Worm (Caenorhabditis elegans) whole organism, L4 larva: ENCODE data around the gene srh-63.

ENCODE experiments used
- F49E8.2 ChIP-seq: sonication (generic microtip); optimal IDR thresholded peaks from 2 replicates; lab custom pipeline; 2016; ENCODE audit warnings: missing compliant biosample characterization, mild to moderate bottlenecking, missing genetic modification characterization, borderline replicate concordance
- T26A8.4 ChIP-seq: fragments of 200-800 bp; sonication (Bioruptor generic); IDR thresholded peaks from 2 replicates; pipeline ENCODE4 v1.3.6; 2022; ENCODE audit warnings: missing genetic modification characterization, missing compliant biosample characterization
- Y75B8A.6 ChIP-seq: fragments of 200-800 bp; sonication (Bioruptor generic); IDR thresholded peaks from 2 replicates; pipeline ENCODE4 v1.3.6; 2022; ENCODE audit warnings: missing genetic modification reagents, missing genetic modification characterization, missing compliant biosample characterization
- arid-1 ChIP-seq: fragments of 200-800 bp; sonication (Bioruptor generic); conservative IDR thresholded peaks from 2 replicates; pipeline ENCODE4 v1.3.6; 2022; ENCODE audit warnings: missing genetic modification reagents, missing genetic modification characterization, missing compliant biosample characterization
- ceh-28 ChIP-seq: fragments of 150-350 bp; optimal IDR thresholded peaks from 2 replicates; lab custom pipeline; 2014; ENCODE audit warnings: missing biosample characterization, missing genetic modification reagents, missing genetic modification characterization
- ceh-44 ChIP-seq: fragments of 200-800 bp; sonication (Bioruptor generic); IDR thresholded peaks from 2 replicates; pipeline ENCODE4 v1.3.6; 2022; ENCODE audit warnings: missing genetic modification reagents, missing genetic modification characterization, missing compliant biosample characterization
- ceh-62 ChIP-seq: sonication (generic microtip); optimal IDR thresholded peaks from 2 replicates; lab custom pipeline; 2017; ENCODE audit warnings: missing biosample characterization, missing genetic modification characterization
- daf-19 ChIP-seq: fragments of 200-800 bp; sonication (Bioruptor generic); conservative IDR thresholded peaks from 2 replicates; pipeline ENCODE4 v1.3.6; 2022; ENCODE audit warnings: missing genetic modification characterization, missing compliant biosample characterization
- dmd-9 ChIP-seq: fragments of 200-800 bp; sonication (Bioruptor generic); IDR thresholded peaks from 2 replicates; pipeline ENCODE4 v1.3.6; 2022; ENCODE audit warnings: missing genetic modification reagents, missing genetic modification characterization, missing compliant biosample characterization
- egl-27 ChIP-seq: sonication (generic microtip); optimal IDR thresholded peaks from 3 replicates; lab custom pipeline; 2017; ENCODE audit warnings: missing biosample characterization, missing genetic modification reagents, missing genetic modification characterization
- lir-3 ChIP-seq: sonication (generic microtip); optimal IDR thresholded peaks from 2 replicates; lab custom pipeline; 2016; ENCODE audit warnings: mild to moderate bottlenecking, missing genetic modification characterization, missing compliant biosample characterization
- madf-9 ChIP-seq: fragments of 200-800 bp; sonication (Bioruptor generic); conservative IDR thresholded peaks from 2 replicates; pipeline ENCODE4 v1.3.6; 2022; ENCODE audit warnings: missing genetic modification reagents, missing genetic modification characterization, missing compliant biosample characterization
- mep-1 ChIP-seq: fragments of 150-350 bp; sonication (generic microtip); optimal IDR thresholded peaks from 3 replicates; lab custom pipeline; 2014; ENCODE audit warnings: missing biosample characterization, missing genetic modification characterization
- mes-2 ChIP-seq: sonication (generic microtip); optimal IDR thresholded peaks from 2 replicates; lab custom pipeline; 2016; ENCODE audit warnings: missing genotype, mild to moderate bottlenecking, missing genetic modification characterization, missing compliant biosample characterization; ENCODE audit not compliant: poor library complexity, severe bottlenecking
- nhr-41 ChIP-seq: fragments of 200-800 bp; sonication (Bioruptor generic); IDR thresholded peaks from 2 replicates; pipeline ENCODE4 v1.3.6; 2022; ENCODE audit warnings: missing genetic modification reagents, missing genetic modification characterization, missing compliant biosample characterization
- pqm-1 ChIP-seq: sonication (generic microtip); optimal IDR thresholded peaks from 2 replicates; lab custom pipeline; 2017; ENCODE audit warnings: missing biosample characterization, missing genetic modification characterization
- tag-97 ChIP-seq: fragments of 200-800 bp; sonication (Bioruptor generic); IDR thresholded peaks from 2 replicates; pipeline ENCODE4 v1.3.6; 2022; ENCODE audit warnings: missing genetic modification characterization, missing compliant biosample characterization
- unc-62 ChIP-seq, 3 experiments: fragments of 150-350 bp in 1 of 3; sonication (generic microtip); optimal IDR thresholded peaks in 2 of 3; peaks in 1 of 3; 1 replicate in 1 of 3; 2 replicates in 2 of 3; lab custom pipeline; 2014 to 2017; ENCODE audit warnings: missing biosample characterization in 3 of 3, missing genetic modification characterization in 3 of 3, missing genetic modification reagents in 3 of 3, missing genotype in 1 of 3
- zfp-2 ChIP-seq: sonication (generic microtip); optimal IDR thresholded peaks from 2 replicates; lab custom pipeline; 2016; ENCODE audit warnings: mild to moderate bottlenecking, missing genetic modification characterization, missing compliant biosample characterization
- zip-11 ChIP-seq: fragments of 200-800 bp; sonication (Bioruptor generic); IDR thresholded peaks from 2 replicates; pipeline ENCODE4 v1.3.6; 2022; ENCODE audit warnings: missing genetic modification characterization, missing compliant biosample characterization

Gene srh-63

DNA sequence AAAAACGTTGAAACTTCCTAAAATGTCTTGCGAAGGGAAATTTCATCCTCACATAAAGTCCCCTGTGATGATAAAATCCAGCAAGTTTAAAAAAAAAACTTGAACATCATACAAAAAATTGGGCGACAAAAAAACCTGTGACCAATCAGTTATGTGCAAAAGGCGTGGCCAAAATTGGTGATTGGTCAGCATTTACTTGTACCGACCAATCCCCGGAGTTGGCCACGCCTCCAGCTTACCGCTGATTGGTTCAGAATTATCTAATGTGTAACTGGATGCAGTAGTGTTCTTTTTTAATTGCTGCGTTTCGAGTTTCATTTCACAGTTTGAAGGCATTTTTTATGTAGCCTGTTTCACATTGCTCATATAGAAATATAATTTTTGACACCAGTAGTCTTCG, 49.4 kb downstream of the srh-63 start:
- TF ChIP-seq mep-1 (no peak), nhr-41 (GFP tag; lab: Robert Waterston, UW) (no peak), ceh-44 (GFP tag; lab: Robert Waterston, UW) (no peak), unc-62 (GFP tag; optimal IDR thresholded peaks at IDR 0.05 in 1 of 2; lab: Kevin White, UChicago) (no peak), unc-62 (tag; optimal IDR thresholded peaks at IDR 0.05; lab: Kevin White, UChicago) (no peak), daf-19 (GFP tag; lab: Robert Waterston, UW) (no peak), T26A8.4 (GFP tag; lab: Robert Waterston, UW) (no peak), ceh-62 (tag; lab: Kevin White, UChicago) (no peak), pqm-1 (tag; lab: Kevin White, UChicago) (no peak), lir-3 (tag; lab: Kevin White, UChicago) (no peak), egl-27 (tag; lab: Kevin White, UChicago) (no peak), arid-1 (GFP tag; lab: Robert Waterston, UW) (no peak), dmd-9 (no peak), zfp-2 (tag; lab: Kevin White, UChicago) (no peak), ceh-28 (tag; lab: Kevin White, UChicago) (no peak), madf-9 (GFP tag; lab: Robert Waterston, UW) (no peak)

DNA sequence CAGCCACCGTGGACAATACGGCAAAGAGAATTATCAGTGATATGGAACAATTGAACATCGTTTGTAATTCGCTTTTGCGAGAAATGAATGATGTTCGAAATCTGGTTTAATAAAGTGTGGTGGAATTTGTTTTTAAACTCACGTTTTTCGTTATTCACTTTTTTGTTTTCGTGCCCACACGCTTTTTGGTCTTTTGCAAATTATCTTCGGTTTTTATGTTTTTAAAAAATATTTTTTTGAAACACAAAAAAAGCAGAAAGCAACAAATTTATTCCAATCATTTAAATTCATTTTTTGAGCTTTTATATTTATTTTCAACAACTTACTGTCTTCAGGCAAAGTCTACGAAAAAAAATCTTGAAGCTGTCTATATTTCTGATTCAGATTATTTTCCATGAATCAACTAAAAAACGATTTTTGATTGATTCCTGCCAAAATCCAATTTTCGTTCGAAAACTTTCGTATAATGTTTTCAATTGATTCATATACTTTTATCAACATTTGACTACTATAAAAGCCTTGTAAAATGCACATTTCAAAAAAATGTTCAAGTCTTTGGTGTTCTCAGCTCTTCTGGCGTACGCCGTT, 50.7 kb downstream of the srh-63 start, which contains the start of the genes Y57G11B.3 and Y57G11B.5:
Gene Y57G11B.3 (minus strand): TSS at position 101 of the 588 bp plus-strand sequence.
Gene Y57G11B.5 (plus strand): TSS at position 538 of the 588 bp plus-strand sequence.
- TF ChIP-seq tag-97 (GFP tag; lab: Robert Waterston, UW) (no peak), Y75B8A.6 (GFP tag; lab: Robert Waterston, UW) (no peak), zip-11 (GFP tag; lab: Robert Waterston, UW) (no peak), mes-2 (tag; lab: Kevin White, UChicago) (no peak), F49E8.2 (tag; lab: Kevin White, UChicago) (no peak)
